Fruit fly (Drosophila melanogaster) whole organism, embryonic: Measurements from ENCODE around the gene brat.
A peak's percentile ranks its signal among the peaks of the same experiment; 100 is the strongest.

Experiments
- CG1024 ChIP-seq: fragments of 200-800 bp; sonication (Bioruptor generic); IDR thresholded peaks from 2 replicates; pipeline ENCODE4 v1.3.6; 2022; ENCODE audit warnings: missing biosample characterization, missing genetic modification characterization
- CG10267 ChIP-seq: fragments of 200-800 bp; sonication (Bioruptor generic); optimal IDR thresholded peaks from 2 replicates; lab custom pipeline; 2018; ENCODE audit warnings: missing biosample characterization, mild to moderate bottlenecking, missing genetic modification characterization, moderate library complexity
- CG10366 ChIP-seq: fragments of 200-800 bp; sonication (Bioruptor generic); IDR thresholded peaks from 2 replicates; pipeline ENCODE4 v1.3.6; 2022; ENCODE audit warnings: missing biosample characterization, missing genetic modification characterization
- CG12071 ChIP-seq: fragments of 200-800 bp; sonication (Bioruptor generic); optimal IDR thresholded peaks from 3 replicates; lab custom pipeline; 2018; ENCODE audit warnings: missing biosample characterization, mild to moderate bottlenecking, missing genetic modification characterization
- CG12104 ChIP-seq: fragments of 200-800 bp; sonication (Bioruptor generic); optimal IDR thresholded peaks from 3 replicates; lab custom pipeline; 2016; ENCODE audit warnings: missing biosample characterization, missing genetic modification characterization
- CG13775 ChIP-seq: fragments of 200-800 bp; sonication (Bioruptor generic); optimal IDR thresholded peaks from 3 replicates; lab custom pipeline; 2017; ENCODE audit warnings: missing biosample characterization, mild to moderate bottlenecking, missing genetic modification characterization
- CG16779 ChIP-seq: fragments of 200-800 bp; sonication (Bioruptor generic); IDR thresholded peaks from 2 replicates; pipeline ENCODE4 v1.3.6; 2022; ENCODE audit warnings: missing biosample characterization, missing genetic modification characterization
- CG16815 ChIP-seq: fragments of 200-800 bp; sonication (Bioruptor generic); optimal IDR thresholded peaks from 3 replicates; lab custom pipeline; 2017; ENCODE audit warnings: missing biosample characterization, mild to moderate bottlenecking, missing genetic modification characterization
- CG17328 ChIP-seq: fragments of 200-800 bp; sonication (Bioruptor generic); IDR thresholded peaks from 2 replicates; pipeline ENCODE4 v1.3.6; 2022; ENCODE audit warnings: missing biosample characterization, missing genetic modification characterization
- CG2116 ChIP-seq: fragments of 200-800 bp; sonication (Bioruptor generic); optimal IDR thresholded peaks from 3 replicates; lab custom pipeline; 2018; ENCODE audit warnings: missing biosample characterization, mild to moderate bottlenecking, missing genetic modification characterization
- CG2129 ChIP-seq: fragments of 200-800 bp; sonication (Bioruptor generic); IDR thresholded peaks from 2 replicates; pipeline ENCODE4 v1.3.6; 2022; ENCODE audit warnings: missing biosample characterization, missing genetic modification characterization; ENCODE audit not compliant: partially characterized antibody
- CG2199 ChIP-seq: fragments of 200-800 bp; sonication (Bioruptor generic); IDR thresholded peaks from 3 replicates; pipeline ENCODE4 v1.3.6; 2022; ENCODE audit warnings: missing biosample characterization, missing genetic modification characterization
- CG2712 ChIP-seq: fragments of 200-800 bp; optimal IDR thresholded peaks from 3 replicates; lab custom pipeline; 2019; ENCODE audit warnings: missing biosample characterization, mild to moderate bottlenecking, missing genetic modification characterization, moderate library complexity
- CG32772 ChIP-seq: fragments of 200-800 bp; sonication (Bioruptor generic); IDR thresholded peaks from 2 replicates; pipeline ENCODE4 v1.3.6; 2022; ENCODE audit warnings: missing biosample characterization, missing genetic modification characterization
- CG34376 ChIP-seq: fragments of 200-800 bp; sonication (Bioruptor generic); optimal IDR thresholded peaks from 2 replicates; lab custom pipeline; 2018; ENCODE audit warnings: missing biosample characterization, mild to moderate bottlenecking, missing genetic modification characterization
- CG3995 ChIP-seq: fragments of 200-800 bp; sonication (Bioruptor generic); optimal IDR thresholded peaks from 3 replicates; lab custom pipeline; 2016; ENCODE audit warnings: missing biosample characterization, missing genetic modification characterization
- CG8290 ChIP-seq, 3 experiments: fragments of 200-800 bp; sonication (Bioruptor generic); optimal IDR thresholded peaks; 2 replicates each; lab custom pipeline; 2016 to 2019; ENCODE audit warnings: missing biosample characterization in 3 of 3, missing genetic modification characterization in 3 of 3, mild to moderate bottlenecking in 2 of 3, moderate library complexity in 1 of 3
- CG9817 ChIP-seq: fragments of 200-800 bp; sonication (Bioruptor generic); optimal IDR thresholded peaks from 2 replicates; lab custom pipeline; 2018; ENCODE audit warnings: missing biosample characterization, mild to moderate bottlenecking, missing genetic modification characterization, moderate library complexity
- Eip74EF ChIP-seq, 2 experiments: fragments of 200-800 bp in 1 of 2; fragments of >200 bp in 1 of 2; sonication (Bioruptor generic) in 1 of 2; optimal IDR thresholded peaks; 2 replicates each; lab custom pipeline; 2017 to 2019; ENCODE audit warnings: missing biosample characterization in 2 of 2, missing genetic modification characterization in 2 of 2, mild to moderate bottlenecking in 1 of 2, moderate library complexity in 1 of 2
- HLH54F ChIP-seq: fragments of 200-800 bp; sonication (Bioruptor generic); optimal IDR thresholded peaks from 3 replicates; lab custom pipeline; 2016; ENCODE audit warnings: missing biosample characterization, missing genetic modification characterization
- Jarid2 ChIP-seq: fragments of 200-800 bp; sonication (Bioruptor generic); optimal IDR thresholded peaks from 3 replicates; lab custom pipeline; 2017; ENCODE audit warnings: mild to moderate bottlenecking, missing biosample characterization, missing genetic modification reagents, missing genetic modification characterization
- MESR4 ChIP-seq: fragments of 200-800 bp; sonication (Bioruptor generic); optimal IDR thresholded peaks from 2 replicates; lab custom pipeline; 2018; ENCODE audit warnings: missing biosample characterization, mild to moderate bottlenecking, missing genetic modification characterization, moderate library complexity
- NC2α ChIP-seq: fragments of 200-800 bp; sonication (Bioruptor generic); optimal IDR thresholded peaks from 2 replicates; lab custom pipeline; 2016; ENCODE audit warnings: missing biosample characterization, missing genetic modification characterization
- Opbp ChIP-seq: fragments of 200-800 bp; sonication (Bioruptor generic); IDR thresholded peaks from 3 replicates; pipeline ENCODE4 v1.3.6; 2022; ENCODE audit warnings: missing biosample characterization, missing genetic modification characterization; ENCODE audit not compliant: partially characterized antibody
- Stat92E ChIP-seq, 3 experiments: fragments of >200 bp in 2 of 3; fragments of 200-800 bp in 1 of 3; sonication (Bioruptor generic) in 1 of 3; optimal IDR thresholded peaks; 2 replicates each; lab custom pipeline; 2017 to 2019; ENCODE audit warnings: missing biosample characterization in 3 of 3, missing genetic modification characterization in 3 of 3, mild to moderate bottlenecking in 1 of 3, moderate library complexity in 1 of 3
- TFAM ChIP-seq: fragments of 200-800 bp; sonication (Bioruptor generic); optimal IDR thresholded peaks from 2 replicates; lab custom pipeline; 2017; ENCODE audit warnings: missing biosample characterization, missing genetic modification characterization, inconsistent platforms
- Xbp1 ChIP-seq: fragments of 200-800 bp; sonication (Bioruptor generic); optimal IDR thresholded peaks from 3 replicates; lab custom pipeline; 2016; ENCODE audit warnings: missing biosample characterization, mild to moderate bottlenecking, missing genetic modification characterization
- Xrp1 ChIP-seq: fragments of 200-800 bp; sonication (Bioruptor generic); IDR thresholded peaks from 2 replicates; pipeline ENCODE4 v1.3.6; 2022; ENCODE audit warnings: missing biosample characterization, missing genetic modification characterization
- YL-1 ChIP-seq: fragments of 200-800 bp; sonication (Bioruptor generic); optimal IDR thresholded peaks from 3 replicates; lab custom pipeline; 2017; ENCODE audit warnings: missing biosample characterization, mild to moderate bottlenecking, missing genetic modification characterization
- ab ChIP-seq: fragments of 200-800 bp; sonication (Bioruptor generic); optimal IDR thresholded peaks from 2 replicates; lab custom pipeline; 2016; ENCODE audit warnings: missing biosample characterization, missing genetic modification characterization
- abd-A ChIP-seq: fragments of 200-800 bp; sonication (Bioruptor generic); optimal IDR thresholded peaks from 3 replicates; lab custom pipeline; 2019; ENCODE audit warnings: missing biosample characterization, mild to moderate bottlenecking, missing genetic modification characterization, moderate library complexity
- al ChIP-seq: fragments of 200-800 bp; sonication (Bioruptor generic); IDR thresholded peaks from 2 replicates; pipeline ENCODE4 v1.3.6; 2022; ENCODE audit warnings: missing biosample characterization, missing genetic modification characterization
- amos ChIP-seq: fragments of 200-800 bp; sonication (Bioruptor generic); IDR thresholded peaks from 2 replicates; pipeline ENCODE4 v1.3.6; 2022; ENCODE audit warnings: missing biosample characterization, missing genetic modification characterization; ENCODE audit not compliant: partially characterized antibody
- crp ChIP-seq, 2 experiments: fragments of 200-800 bp; sonication (Bioruptor generic); optimal IDR thresholded peaks; 2 replicates in 1 of 2; 3 replicates in 1 of 2; lab custom pipeline; 2017; ENCODE audit warnings: missing biosample characterization in 2 of 2, missing genetic modification characterization in 2 of 2, mild to moderate bottlenecking in 1 of 2, moderate library complexity in 1 of 2
- danr ChIP-seq: fragments of 200-800 bp; sonication (Bioruptor generic); IDR thresholded peaks from 2 replicates; pipeline ENCODE4 v1.3.6; 2022; ENCODE audit warnings: missing biosample characterization, missing genetic modification characterization
- exex ChIP-seq: fragments of 200-800 bp; sonication (Bioruptor generic); optimal IDR thresholded peaks from 4 replicates; lab custom pipeline; 2018; ENCODE audit warnings: missing biosample characterization, mild to moderate bottlenecking, missing genetic modification characterization, moderate library complexity
- fru ChIP-seq: fragments of >200 bp; optimal IDR thresholded peaks from 2 replicates; lab custom pipeline; 2017
- gsb-n ChIP-seq: fragments of 200-800 bp; sonication (Bioruptor generic); optimal IDR thresholded peaks from 3 replicates; lab custom pipeline; 2018; ENCODE audit warnings: missing biosample characterization, mild to moderate bottlenecking, missing genetic modification characterization
- lov ChIP-seq, 2 experiments: fragments of 200-800 bp in 1 of 2; fragments of >200 bp in 1 of 2; sonication (Bioruptor generic) in 1 of 2; IDR thresholded peaks in 1 of 2; optimal IDR thresholded peaks in 1 of 2; 2 replicates in 1 of 2; 3 replicates in 1 of 2; pipeline versions ENCODE4 v1.3.6 to Lab custom; 2017 to 2022; ENCODE audit warnings: missing biosample characterization in 1 of 2, missing genetic modification characterization in 1 of 2
- org-1 ChIP-seq: fragments of 200-800 bp; sonication (Bioruptor generic); optimal IDR thresholded peaks from 2 replicates; lab custom pipeline; 2017; ENCODE audit warnings: missing biosample characterization, missing genetic modification characterization
- p53 ChIP-seq: fragments of 200-800 bp; sonication (Bioruptor generic); optimal IDR thresholded peaks from 2 replicates; lab custom pipeline; 2016; ENCODE audit warnings: missing biosample characterization, missing genetic modification characterization
- pan ChIP-seq, 4 experiments: fragments of >200 bp in 3 of 4; fragments of 200-800 bp in 1 of 4; sonication (Bioruptor generic) in 1 of 4; optimal IDR thresholded peaks in 3 of 4; IDR thresholded peaks in 1 of 4; 2 replicates each; pipeline versions ENCODE4 v1.3.6 to Lab custom; 2017 to 2022; ENCODE audit warnings: missing biosample characterization in 2 of 4, missing genetic modification characterization in 2 of 4, mixed read lengths in 1 of 4
- pho ChIP-seq: fragments of 200-800 bp; sonication (Bioruptor generic); optimal IDR thresholded peaks from 2 replicates; lab custom pipeline; 2016; ENCODE audit warnings: missing biosample characterization, missing genetic modification characterization
- trem ChIP-seq: fragments of 200-800 bp; optimal IDR thresholded peaks from 3 replicates; lab custom pipeline; 2019; ENCODE audit warnings: missing biosample characterization, mild to moderate bottlenecking, missing genetic modification characterization, moderate library complexity
- twi ChIP-seq: fragments of 200-800 bp; optimal IDR thresholded peaks from 2 replicates; lab custom pipeline; 2019; ENCODE audit warnings: missing biosample characterization, mild to moderate bottlenecking, missing genetic modification characterization, moderate library complexity
- vfl ChIP-seq: fragments of 200-800 bp; sonication (Bioruptor generic); optimal IDR thresholded peaks from 2 replicates; lab custom pipeline; 2016; ENCODE audit warnings: missing biosample characterization, missing genetic modification characterization
- wor ChIP-seq: fragments of 200-800 bp; sonication (Bioruptor generic); IDR thresholded peaks from 2 replicates; pipeline ENCODE4 v1.3.6; 2022; ENCODE audit warnings: missing biosample characterization, missing genetic modification characterization
- zfh1 ChIP-seq: fragments of 200-800 bp; sonication (Bioruptor generic); IDR thresholded peaks from 3 replicates; pipeline ENCODE4 v1.3.6; 2022; ENCODE audit warnings: missing biosample characterization, missing genetic modification characterization

brat gene

dm6 chr2L:19126888-19127287 lies 6.7 kb upstream of the brat start (continued):
- peak; percentile 63 for TF ChIP-seq CG2116 (GFP tag; lab: Kevin White, UChicago)
- TF ChIP-seq twi (tag; lab: Kevin White, UChicago): peak; percentile 56
- no peak for TF ChIP-seq CG12071 (GFP tag; lab: Kevin White, UChicago)
- peak; percentile 23 for TF ChIP-seq CG12104 (GFP tag; lab: Kevin White, UChicago)
- no peak for TF ChIP-seq abd-A (tag; lab: Kevin White, UChicago)
- TF ChIP-seq CG1024 (GFP tag; lab: Robert Waterston, UW): no peak
- peak; percentile 40 for TF ChIP-seq trem
- TF ChIP-seq CG34376 (GFP tag; lab: Kevin White, UChicago): peak; percentile 20
- no peak for TF ChIP-seq pan (optimal IDR thresholded peaks at IDR 0.05; lab: Kevin White, UChicago)
- TF ChIP-seq pan (GFP tag; optimal IDR thresholded peaks at IDR 0.05 in 1 of 2, IDR thresholded peaks at IDR 0.05 in 1 of 2): no peak
- TF ChIP-seq CG10366: peak; percentile 60
- peak; percentile 66 for TF ChIP-seq CG2712 (tag; lab: Kevin White, UChicago)
- peak; percentile 73 for TF ChIP-seq CG10267 (tag; lab: Kevin White, UChicago)
- peak; percentile 63 for TF ChIP-seq Xbp1 (GFP tag; lab: Kevin White, UChicago)
- TF ChIP-seq org-1 (GFP tag; lab: Kevin White, UChicago): no peak
- no peak for TF ChIP-seq Jarid2 (GFP tag; lab: Kevin White, UChicago)
- no peak for TF ChIP-seq p53 (GFP tag; lab: Kevin White, UChicago)
- no peak for TF ChIP-seq CG2129 (GFP tag; lab: Robert Waterston, UW)
- peak; percentile 46 for TF ChIP-seq CG16815 (GFP tag; lab: Kevin White, UChicago)
- peak in 1 of 3 experiments; percentile 56 for TF ChIP-seq Stat92E (GFP tag; optimal IDR thresholded peaks at IDR 0.05; lab: Kevin White, UChicago)
- peak; percentile 50; the same call in 1 of the 2 replicates for TF ChIP-seq Xrp1 (GFP tag; lab: Robert Waterston, UW)
- no peak for TF ChIP-seq lov (optimal IDR thresholded peaks at IDR 0.05; lab: Kevin White, UChicago)
- TF ChIP-seq lov (GFP tag; IDR thresholded peaks at IDR 0.05; lab: Robert Waterston, UW): no peak
- no peak for TF ChIP-seq vfl (GFP tag; lab: Kevin White, UChicago)
- TF ChIP-seq CG2199 (GFP tag; lab: Robert Waterston, UW): no peak
- TF ChIP-seq CG13775 (GFP tag; lab: Kevin White, UChicago): peak; percentile 64
- TF ChIP-seq Opbp: no peak
- TF ChIP-seq CG16779: no peak
- TF ChIP-seq CG3995: no peak
- no peak for TF ChIP-seq amos (GFP tag; lab: Robert Waterston, UW)

dm6 chr2L:19131905-19132402 lies 1.7 kb upstream of the brat start, which contains the start of the genes AsnRS and DCTN6-p27:
TSS of gene AsnRS (minus strand) at chr2L:19131954.
TSS of gene DCTN6-p27 (plus strand) at chr2L:19132323.
- TF ChIP-seq TFAM (GFP tag; lab: Kevin White, UChicago): no peak
- TF ChIP-seq gsb-n (tag; lab: Kevin White, UChicago): peak; percentile 51
- TF ChIP-seq CG17328: peak; percentile 59
- TF ChIP-seq pho (GFP tag; lab: Kevin White, UChicago): peak; percentile 55
- TF ChIP-seq al (GFP tag; lab: Robert Waterston, UW): peak; percentile 33; the same call in 1 of the 2 replicates
- peak in 1 of 2 experiments; percentile 15 for TF ChIP-seq Eip74EF (GFP tag; optimal IDR thresholded peaks at IDR 0.05; lab: Kevin White, UChicago)
- TF ChIP-seq CG16779: peak; percentile 40; the same call in 1 of the 2 replicates
- no peak for TF ChIP-seq org-1 (GFP tag; lab: Kevin White, UChicago)
- peak; percentile 43; the same call in 1 of the 2 replicates for TF ChIP-seq wor (GFP tag; lab: Robert Waterston, UW)
- no peak for TF ChIP-seq danr
- peak; percentile 46 for TF ChIP-seq exex (tag; lab: Kevin White, UChicago)
- TF ChIP-seq NC2α (GFP tag; lab: Kevin White, UChicago): peak; percentile 12
- TF ChIP-seq HLH54F (GFP tag; lab: Kevin White, UChicago): peak; percentile 67
- TF ChIP-seq CG10366: peak; percentile 62
- TF ChIP-seq MESR4 (GFP tag; lab: Kevin White, UChicago): no peak
- TF ChIP-seq CG32772 (GFP tag; lab: Robert Waterston, UW): 0 out of 2 replicates have a peak, but pooled peaks have one; percentile 19
- TF ChIP-seq CG9817: peak; percentile 68
- TF ChIP-seq YL-1 (GFP tag; lab: Kevin White, UChicago): peak; percentile 72
- no peak for TF ChIP-seq fru (lab: Kevin White, UChicago)
- TF ChIP-seq CG8290 (GFP tag; optimal IDR thresholded peaks at IDR 0.05; lab: Kevin White, UChicago): peak; percentile 16
- TF ChIP-seq CG8290 (tag; optimal IDR thresholded peaks at IDR 0.05; lab: Kevin White, UChicago): peak in 1 of 2 experiments; percentile 37
- TF ChIP-seq zfh1: peak; percentile 70
- TF ChIP-seq crp (GFP tag; optimal IDR thresholded peaks at IDR 0.05; lab: Kevin White, UChicago): peak in 1 of 2 experiments; percentile 24
- TF ChIP-seq ab (GFP tag; lab: Kevin White, UChicago): no peak
